Fruit fly (Drosophila melanogaster): ENCODE data around the gene Vha100-1.

The Vha100-1 gene

DNA sequence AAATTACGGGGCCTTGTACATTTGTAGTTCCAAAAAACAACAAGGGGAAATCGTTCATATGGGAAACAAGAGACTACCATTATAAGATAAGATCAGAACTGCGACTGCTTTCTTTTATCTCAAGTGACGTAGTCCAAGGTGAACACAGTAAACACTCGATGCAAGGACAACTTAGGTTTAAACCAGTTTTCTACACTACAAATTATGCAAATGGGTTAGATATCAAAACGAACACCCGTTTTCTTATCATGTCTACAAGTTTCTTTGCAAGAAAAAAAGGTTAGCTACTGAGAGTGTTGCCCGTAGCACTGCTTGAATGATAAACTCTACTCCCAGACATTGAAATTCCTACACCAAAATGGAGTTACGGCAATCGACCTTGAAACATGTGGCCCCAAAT, 6.9 kb upstream of the Vha100-1 start (continued):
- no peak for TF ChIP-seq pan (optimal IDR thresholded peaks at IDR 0.05)
- TF ChIP-seq pan (GFP tag; optimal IDR thresholded peaks at IDR 0.05 in 1 of 2, IDR thresholded peaks at IDR 0.05 in 1 of 2), result peak in 1 of 2 experiments; percentile 76
- TF ChIP-seq CG14050 (GFP tag; IDR thresholded peaks at IDR 0.05), result peak; percentile 60
- no peak for TF ChIP-seq CG12744 (GFP tag; optimal IDR thresholded peaks at IDR 0.05)
- TF ChIP-seq CG15011 (GFP tag; optimal IDR thresholded peaks at IDR 0.05), result no peak
- no peak for TF ChIP-seq Lhr (GFP tag; optimal IDR thresholded peaks at IDR 0.05)
- TF ChIP-seq org-1 (GFP tag; optimal IDR thresholded peaks at IDR 0.05), result peak; percentile 45
- TF ChIP-seq CG15073 (GFP tag; optimal IDR thresholded peaks at IDR 0.05), result no peak
- TF ChIP-seq CG13123 (GFP tag; optimal IDR thresholded peaks at IDR 0.05), result peak; percentile 36
- TF ChIP-seq Ada2b (GFP tag; IDR thresholded peaks at IDR 0.05), result peak; percentile 58; the same call in 1 of the 2 replicates
- peak; percentile 3 for TF ChIP-seq crc (GFP tag; optimal IDR thresholded peaks at IDR 0.05)
- peak; percentile 25 for TF ChIP-seq CG8290 (GFP tag; optimal IDR thresholded peaks at IDR 0.05)
- TF ChIP-seq CG8290 (tag; optimal IDR thresholded peaks at IDR 0.05), result peak in 1 of 2 experiments; percentile 84
- peak; percentile 67 for TF ChIP-seq fd96Cb (tag; optimal IDR thresholded peaks at IDR 0.05)
- TF ChIP-seq Hr3 (GFP tag; optimal IDR thresholded peaks at IDR 0.05), result peak; percentile 39
- peak; percentile 41 for TF ChIP-seq Ssrp (tag; optimal IDR thresholded peaks at IDR 0.05)
- no peak for TF ChIP-seq CG7271 (tag; optimal IDR thresholded peaks at IDR 0.05)
- TF ChIP-seq en (GFP tag; optimal IDR thresholded peaks at IDR 0.05), result peak; percentile 18
- no peak for TF ChIP-seq pros (GFP tag; optimal IDR thresholded peaks at IDR 0.05)
- peak; percentile 62 for TF ChIP-seq CG12155 (GFP tag; optimal IDR thresholded peaks at IDR 0.05)
- TF ChIP-seq CG2202 (tag; optimal IDR thresholded peaks at IDR 0.05), result no peak
- TF ChIP-seq CG14710 (tag; optimal IDR thresholded peaks at IDR 0.05), result peak; percentile 32
- TF ChIP-seq CG10267 (tag; optimal IDR thresholded peaks at IDR 0.05), result peak; percentile 40
- TF ChIP-seq CG2129 (GFP tag; IDR thresholded peaks at IDR 0.05; ENCODE audit: partially characterized antibody), result no peak
- TF ChIP-seq al (GFP tag; IDR thresholded peaks at IDR 0.05), result peak; percentile 68
- TF ChIP-seq CG6765 (GFP tag; optimal IDR thresholded peaks at IDR 0.05), result no peak
- peak; percentile 79 for TF ChIP-seq CG12769 (tag; optimal IDR thresholded peaks at IDR 0.05)
- no peak for TF ChIP-seq jing (GFP tag; optimal IDR thresholded peaks at IDR 0.05)
- no peak for TF ChIP-seq CG2199 (GFP tag; IDR thresholded peaks at IDR 0.05)
- TF ChIP-seq Ptx1 (GFP tag; IDR thresholded peaks at IDR 0.05), result peak; percentile 81
- TF ChIP-seq CG7372 (GFP tag; IDR thresholded peaks at IDR 0.05), result peak; percentile 24; the same call in 1 of the 2 replicates
- TF ChIP-seq Fer3 (tag; optimal IDR thresholded peaks at IDR 0.05), result peak; percentile 69
- no peak for TF ChIP-seq Fer2 (tag; optimal IDR thresholded peaks at IDR 0.05)
- TF ChIP-seq dpn (GFP tag; optimal IDR thresholded peaks at IDR 0.05), result peak; percentile 48 to 69
- TF ChIP-seq CG13287 (GFP tag; IDR thresholded peaks at IDR 0.05; ENCODE audit: partially characterized antibody), result no peak
- no peak for TF ChIP-seq mld (GFP tag; IDR thresholded peaks at IDR 0.05; ENCODE audit: partially characterized antibody)
- peak; percentile 57 for TF ChIP-seq CG9817 (tag; optimal IDR thresholded peaks at IDR 0.05)
- peak; percentile 78 for TF ChIP-seq unpg (GFP tag; optimal IDR thresholded peaks at IDR 0.05)
- TF ChIP-seq gsb (GFP tag; IDR thresholded peaks at IDR 0.05), result peak; percentile 46
- TF ChIP-seq CG10654 (GFP tag; optimal IDR thresholded peaks at IDR 0.05), result peak; percentile 2
- no peak for TF ChIP-seq Bteb2 (GFP tag; optimal IDR thresholded peaks at IDR 0.05)
- no peak for TF ChIP-seq run (tag; optimal IDR thresholded peaks at IDR 0.05)
- peak; percentile 29; the same call in 1 of the 2 replicates for TF ChIP-seq Oaz (GFP tag; IDR thresholded peaks at IDR 0.05)
- TF ChIP-seq Lim3 (GFP tag; IDR thresholded peaks at IDR 0.05), result no peak
- TF ChIP-seq CG10366 (GFP tag; IDR thresholded peaks at IDR 0.05), result peak; percentile 79
- TF ChIP-seq Trl (optimal IDR thresholded peaks at IDR 0.05), result no peak
- TF ChIP-seq Trl (GFP tag; optimal IDR thresholded peaks at IDR 0.05), result peak; percentile 45
- no peak for TF ChIP-seq Opbp (GFP tag; IDR thresholded peaks at IDR 0.05; ENCODE audit: partially characterized antibody)
- TF ChIP-seq aop (GFP tag; IDR thresholded peaks at IDR 0.05), result no peak
- TF ChIP-seq inv (GFP tag; IDR thresholded peaks at IDR 0.05; ENCODE audit: partially characterized antibody), result no peak
- no peak for TF ChIP-seq wor (GFP tag; IDR thresholded peaks at IDR 0.05)
- TF ChIP-seq CG34422 (GFP tag; IDR thresholded peaks at IDR 0.05), result peak; percentile 85
